Worm (Caenorhabditis elegans) whole organism, late embryonic: ENCODE results near the gene mdt-28.

Experiments used
- C08G9.2 ChIP-seq: sonication (generic microtip); optimal IDR thresholded peaks from 2 replicates; lab custom pipeline; 2016; ENCODE audit warnings: mild to moderate bottlenecking, missing genetic modification characterization, moderate library complexity, missing compliant biosample characterization
- F13H6.1 ChIP-seq: sonication (generic microtip); optimal IDR thresholded peaks from 2 replicates; lab custom pipeline; 2016; ENCODE audit warnings: missing genetic modification characterization, missing compliant biosample characterization
- K02D7.2 ChIP-seq: sonication (generic microtip); optimal IDR thresholded peaks from 2 replicates; lab custom pipeline; 2017; ENCODE audit warnings: mild to moderate bottlenecking, missing genetic modification characterization, missing compliant biosample characterization
- ahr-1 ChIP-seq: sonication (generic microtip); optimal IDR thresholded peaks from 2 replicates; lab custom pipeline; 2016; ENCODE audit warnings: missing genetic modification characterization, missing compliant biosample characterization
- ama-1 ChIP-seq: fragments of 150-350 bp; optimal IDR thresholded peaks from 2 replicates; lab custom pipeline; 2014
- ceh-14 ChIP-seq: sonication (generic microtip); optimal IDR thresholded peaks from 2 replicates; lab custom pipeline; 2016; ENCODE audit warnings: missing genotype, missing genetic modification characterization, missing compliant biosample characterization
- ceh-18 ChIP-seq: sonication (generic microtip); optimal IDR thresholded peaks from 2 replicates; lab custom pipeline; 2016; ENCODE audit warnings: missing genetic modification characterization, missing compliant biosample characterization
- ceh-22 ChIP-seq: sonication (generic microtip); optimal IDR thresholded peaks from 2 replicates; lab custom pipeline; 2017; ENCODE audit warnings: missing biosample characterization, missing genetic modification characterization
- ceh-31 ChIP-seq: sonication (generic microtip); optimal IDR thresholded peaks from 2 replicates; lab custom pipeline; 2016; ENCODE audit warnings: missing genetic modification characterization, missing compliant biosample characterization
- ceh-34 ChIP-seq: sonication (generic microtip); optimal IDR thresholded peaks from 2 replicates; lab custom pipeline; 2016; ENCODE audit warnings: mild to moderate bottlenecking, missing genetic modification characterization, missing compliant biosample characterization
- ceh-45 ChIP-seq: fragments of 200-800 bp; sonication (Bioruptor generic); IDR thresholded peaks from 2 replicates; pipeline ENCODE4 v1.3.6; 2022; ENCODE audit warnings: missing genetic modification reagents, missing genetic modification characterization, missing compliant biosample characterization
- ceh-9 ChIP-seq: sonication (generic microtip); optimal IDR thresholded peaks from 2 replicates; lab custom pipeline; 2016; ENCODE audit warnings: mild to moderate bottlenecking, missing genetic modification characterization, inconsistent platforms, missing compliant biosample characterization
- eyg-1 ChIP-seq: sonication (generic microtip); optimal IDR thresholded peaks from 2 replicates; lab custom pipeline; 2016; ENCODE audit warnings: missing genotype, missing genetic modification characterization, missing compliant biosample characterization
- gmeb-2 ChIP-seq: sonication (generic microtip); optimal IDR thresholded peaks from 2 replicates; lab custom pipeline; 2016; ENCODE audit warnings: missing genetic modification characterization, inconsistent platforms, missing compliant biosample characterization
- hlh-13 ChIP-seq: fragments of 200-800 bp; sonication (Bioruptor generic); optimal IDR thresholded peaks from 2 replicates; lab custom pipeline; 2018; ENCODE audit warnings: mild to moderate bottlenecking, missing genetic modification characterization, missing compliant biosample characterization
- hlh-15 ChIP-seq: sonication (generic microtip); optimal IDR thresholded peaks from 2 replicates; lab custom pipeline; 2016; ENCODE audit warnings: missing genetic modification characterization, missing compliant biosample characterization
- lim-6 ChIP-seq: sonication (generic microtip); optimal IDR thresholded peaks from 2 replicates; lab custom pipeline; 2016; ENCODE audit warnings: missing genetic modification characterization, missing compliant biosample characterization
- lin-11 ChIP-seq: fragments of 200-800 bp; sonication (Bioruptor generic); optimal IDR thresholded peaks from 2 replicates; lab custom pipeline; 2018; ENCODE audit warnings: mild to moderate bottlenecking, missing genetic modification characterization, missing compliant biosample characterization
- madf-2 ChIP-seq: sonication (generic microtip); optimal IDR thresholded peaks from 2 replicates; lab custom pipeline; 2017; ENCODE audit warnings: missing genetic modification characterization, missing compliant biosample characterization
- mec-3 ChIP-seq: sonication (generic microtip); optimal IDR thresholded peaks from 2 replicates; lab custom pipeline; 2016; ENCODE audit warnings: borderline replicate concordance, missing genetic modification characterization, missing compliant biosample characterization
- nfya-1 ChIP-seq: sonication (generic microtip); optimal IDR thresholded peaks from 2 replicates; lab custom pipeline; 2017; ENCODE audit warnings: missing genetic modification characterization, mild to moderate bottlenecking, missing compliant biosample characterization, antibody characterized with exemption, moderate library complexity
- nhr-11 ChIP-seq: fragments of 150-350 bp; optimal IDR thresholded peaks from 2 replicates; lab custom pipeline; 2014; ENCODE audit warnings: missing biosample characterization, missing genetic modification characterization
- nhr-232 ChIP-seq: sonication (generic microtip); optimal IDR thresholded peaks from 2 replicates; lab custom pipeline; 2016; ENCODE audit warnings: missing genetic modification characterization, missing compliant biosample characterization
- pag-3 ChIP-seq: sonication (generic microtip); optimal IDR thresholded peaks from 2 replicates; lab custom pipeline; 2016; ENCODE audit warnings: missing compliant biosample characterization, missing genetic modification characterization, borderline replicate concordance
- pat-9 ChIP-seq: fragments of 200-800 bp; sonication (Bioruptor generic); optimal IDR thresholded peaks from 2 replicates; lab custom pipeline; 2018; ENCODE audit warnings: mild to moderate bottlenecking, missing genetic modification characterization, moderate library complexity, missing compliant biosample characterization
- pha-2 ChIP-seq: sonication (generic microtip); optimal IDR thresholded peaks from 2 replicates; lab custom pipeline; 2017; ENCODE audit warnings: mild to moderate bottlenecking, missing genetic modification characterization, missing compliant biosample characterization
- ref-2 ChIP-seq: sonication (generic microtip); optimal IDR thresholded peaks from 2 replicates; lab custom pipeline; 2016; ENCODE audit warnings: missing genetic modification characterization, missing compliant biosample characterization
- sdc-2 ChIP-seq: sonication (generic microtip); optimal IDR thresholded peaks from 2 replicates; lab custom pipeline; 2016; ENCODE audit warnings: missing genotype, missing genetic modification characterization, missing compliant biosample characterization
- sox-2 ChIP-seq: fragments of 200-800 bp; sonication (Bioruptor generic); IDR thresholded peaks from 2 replicates; pipeline ENCODE4 v1.3.6; 2022; ENCODE audit warnings: missing genetic modification reagents, missing genetic modification characterization, missing compliant biosample characterization
- sox-4 ChIP-seq: sonication (generic microtip); optimal IDR thresholded peaks from 2 replicates; lab custom pipeline; 2017; ENCODE audit warnings: mild to moderate bottlenecking, missing genetic modification characterization, inconsistent platforms, missing compliant biosample characterization
- tbx-2 ChIP-seq: sonication (generic microtip); optimal IDR thresholded peaks from 2 replicates; lab custom pipeline; 2016; ENCODE audit warnings: missing genetic modification characterization, missing compliant biosample characterization
- tbx-7 ChIP-seq: sonication (generic microtip); optimal IDR thresholded peaks from 2 replicates; lab custom pipeline; 2016; ENCODE audit warnings: missing genotype, missing genetic modification characterization, missing compliant biosample characterization
- ttx-3 ChIP-seq: sonication (generic microtip); optimal IDR thresholded peaks from 2 replicates; lab custom pipeline; 2016; ENCODE audit warnings: missing genetic modification reagents, missing genetic modification characterization, missing compliant biosample characterization
- unc-3 ChIP-seq, 2 experiments: fragments of 200-800 bp in 1 of 2; sonication (Bioruptor generic) in 1 of 2; sonication (generic microtip) in 1 of 2; conservative IDR thresholded peaks in 1 of 2; optimal IDR thresholded peaks in 1 of 2; 2 replicates each; pipeline versions ENCODE4 v1.3.6 to Lab custom; 2016 to 2022; ENCODE audit warnings: missing compliant biosample characterization in 2 of 2, missing genetic modification characterization in 2 of 2, missing genetic modification reagents in 1 of 2
- unc-42 ChIP-seq: sonication (generic microtip); optimal IDR thresholded peaks from 2 replicates; lab custom pipeline; 2016; ENCODE audit warnings: missing genotype, missing genetic modification characterization, missing compliant biosample characterization
- unc-55 ChIP-seq: sonication (generic microtip); optimal IDR thresholded peaks from 2 replicates; lab custom pipeline; 2017; ENCODE audit warnings: missing biosample characterization, missing genetic modification reagents, missing genetic modification characterization
- unc-86 ChIP-seq: sonication (generic microtip); optimal IDR thresholded peaks from 2 replicates; lab custom pipeline; 2016; ENCODE audit warnings: missing genetic modification characterization, missing compliant biosample characterization

mdt-28 gene

DNA sequence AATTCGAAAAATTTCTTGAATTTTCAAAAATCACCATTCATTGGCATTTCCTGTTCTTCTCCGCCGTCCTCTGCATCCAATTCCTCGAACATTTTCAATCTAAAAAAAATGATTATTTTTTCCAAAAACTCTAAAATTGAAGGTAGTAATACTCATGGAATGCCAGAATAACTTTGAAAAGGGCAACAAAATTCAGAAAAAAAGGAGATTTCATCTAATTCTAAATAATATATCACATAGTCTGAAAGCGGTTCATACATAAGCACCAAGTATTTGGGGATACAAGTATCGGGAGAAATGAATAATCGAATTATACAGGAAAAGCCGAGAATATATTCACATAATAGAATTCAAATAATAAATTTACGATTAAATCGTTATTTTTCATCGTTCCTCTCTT lies at the start of gene mdt-28:
Gene mdt-28, minus strand, starts transcription at position 101 of the 400 bp plus-strand sequence.
- TF ChIP-seq unc-86 (no peak), mec-3 (tag; lab: Kevin White, UChicago) (no peak), nhr-11 (tag; lab: Kevin White, UChicago) (no peak), tbx-7 (no peak), sox-2 (GFP tag; lab: Robert Waterston, UW) (no peak)
- TF ChIP-seq, all 69 proteins: peak for 0

DNA sequence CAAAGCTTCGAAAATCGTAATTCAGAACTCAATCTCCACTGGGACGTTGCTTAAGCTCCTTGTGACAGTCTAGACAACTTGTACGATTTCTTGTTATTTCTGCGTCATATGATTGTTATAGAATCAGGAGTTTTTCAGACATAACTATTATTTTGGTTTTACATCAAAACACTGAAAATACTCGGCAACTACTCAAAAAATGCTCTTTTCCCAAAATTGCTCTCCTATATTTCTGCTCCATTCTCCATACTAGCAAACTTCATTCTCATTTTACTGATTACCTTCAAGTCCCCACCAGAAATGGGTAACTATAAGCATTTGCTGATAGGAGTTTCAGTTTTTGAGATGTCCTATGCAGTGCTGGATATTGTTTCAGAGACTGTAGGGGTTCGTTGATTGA lies 46.3 kb upstream of the mdt-28 start, which contains the start of gene C55A1.1:
Gene C55A1.1, plus strand, starts transcription at position 301 of the 400 bp plus-strand sequence.
- TF ChIP-seq nhr-11 (tag; lab: Kevin White, UChicago) (no peak), sox-4 (tag; lab: Kevin White, UChicago) (no peak), ama-1 (lab: Kevin White, UChicago) (no peak), sdc-2 (no peak), pha-2 (no peak), madf-2 (no peak), ceh-9 (tag; lab: Kevin White, UChicago) (no peak), ahr-1 (no peak), hlh-13 (no peak), K02D7.2 (tag; lab: Kevin White, UChicago) (no peak), C08G9.2 (tag; lab: Kevin White, UChicago) (no peak), hlh-15 (tag; lab: Kevin White, UChicago) (no peak), F13H6.1 (tag; lab: Kevin White, UChicago) (no peak)
- TF ChIP-seq, all 69 proteins: peak for 0

DNA sequence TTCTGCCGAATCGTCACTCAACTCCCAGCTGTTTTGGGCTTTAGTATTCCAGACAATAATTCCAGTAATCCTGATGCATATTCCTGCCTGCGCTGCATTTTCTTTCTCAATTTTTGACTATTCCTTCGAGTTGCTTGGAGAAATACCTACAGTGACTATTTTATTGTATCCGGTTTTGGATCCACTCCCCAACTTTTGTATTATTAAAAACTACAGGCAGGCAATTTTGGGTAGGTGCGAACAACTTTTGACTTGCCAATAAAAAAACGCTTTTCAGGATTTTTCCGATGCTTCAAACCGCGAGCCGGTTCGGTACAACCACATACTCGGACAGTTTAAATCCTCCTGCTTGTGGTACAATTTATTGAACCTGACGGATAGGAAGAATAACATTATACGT lies 39.3 kb upstream of the mdt-28 start:
- no peak for TF ChIP-seq pag-3 (tag; lab: Kevin White, UChicago)
- TF ChIP-seq ceh-45 (GFP tag; lab: Robert Waterston, UW): no peak
- no peak for TF ChIP-seq ceh-22 (tag; lab: Kevin White, UChicago)
- TF ChIP-seq pat-9 (tag; lab: Kevin White, UChicago): no peak
- TF ChIP-seq gmeb-2 (tag; lab: Kevin White, UChicago): no peak
- no peak for TF ChIP-seq mec-3 (tag; lab: Kevin White, UChicago)
- no peak for TF ChIP-seq hlh-13
- TF ChIP-seq K02D7.2 (tag; lab: Kevin White, UChicago): no peak
- TF ChIP-seq ttx-3 (tag; lab: Kevin White, UChicago): no peak
- TF ChIP-seq nhr-11 (tag; lab: Kevin White, UChicago): no peak
- TF ChIP-seq F13H6.1 (tag; lab: Kevin White, UChicago): no peak
- TF ChIP-seq nhr-232 (tag; lab: Kevin White, UChicago): no peak
- no peak for TF ChIP-seq lin-11
- no peak for TF ChIP-seq ahr-1
- TF ChIP-seq, all 69 proteins: peak for 0

DNA sequence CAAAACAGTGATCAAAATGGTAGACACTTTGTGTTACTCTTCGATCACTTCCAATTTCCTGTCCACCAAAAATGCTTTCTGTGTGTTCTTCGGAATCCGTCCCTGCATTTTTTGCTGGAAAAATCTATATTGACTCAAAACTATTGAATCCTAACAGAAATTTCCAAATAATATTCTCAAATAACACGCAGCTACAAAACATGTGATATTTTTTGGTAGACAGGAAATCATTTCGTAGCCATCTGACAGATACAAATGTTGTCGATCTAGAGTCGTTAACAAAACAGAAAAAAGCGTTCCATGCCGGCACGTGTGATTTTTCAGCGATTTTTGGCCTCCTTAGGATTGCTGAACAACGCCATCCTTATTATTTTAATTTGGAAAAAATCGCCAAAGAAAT lies 37.7 kb upstream of the mdt-28 start, which contains the start of gene str-263:
Gene str-263, plus strand, starts transcription at position 301 of the 400 bp plus-strand sequence.
- TF ChIP-seq madf-2: no peak
- TF ChIP-seq unc-55 (GFP tag; lab: Kevin White, UChicago): no peak

DNA sequence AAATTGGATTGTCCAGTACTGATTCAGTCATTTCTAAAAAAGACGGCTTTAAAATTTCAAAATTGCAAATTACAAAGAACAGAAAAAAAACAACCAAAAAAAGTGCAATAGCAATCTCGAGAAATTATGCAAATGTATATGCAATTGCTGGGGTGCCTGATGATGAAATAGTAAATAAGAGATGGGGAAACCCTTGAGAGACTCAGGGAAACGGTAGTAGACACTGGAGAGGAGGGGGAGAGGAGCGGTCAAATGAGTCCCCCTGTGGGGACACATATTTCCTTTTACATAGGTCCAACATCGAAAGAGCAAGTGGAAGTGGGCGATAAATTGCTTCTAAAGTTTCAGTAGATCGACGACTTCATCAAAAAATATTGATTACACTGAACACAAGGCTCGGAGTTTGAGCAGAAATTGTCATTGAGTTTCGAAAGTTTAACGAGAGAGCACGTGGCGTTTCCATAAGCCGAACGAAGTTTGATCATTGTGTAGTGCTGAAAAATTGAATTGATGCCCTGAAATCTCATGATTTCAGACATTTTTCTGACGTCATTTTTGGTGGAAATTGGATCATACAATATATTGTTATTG lies 35.2 kb upstream of the mdt-28 start, which contains the start of the genes fbxa-153 and str-12:
Gene fbxa-153, minus strand, starts transcription at position 35 of the 591 bp plus-strand sequence.
Gene str-12, plus strand, starts transcription at position 541 of the 591 bp plus-strand sequence.
- peak; percentile 11 for TF ChIP-seq lim-6 (tag; lab: Kevin White, UChicago)
- peak; percentile 24 for TF ChIP-seq nfya-1 (tag; lab: Kevin White, UChicago)
- TF ChIP-seq unc-3 (GFP tag; conservative IDR thresholded peaks at IDR 0.05; lab: Robert Waterston, UW): no peak
- no peak for TF ChIP-seq unc-3 (tag; optimal IDR thresholded peaks at IDR 0.05; lab: Kevin White, UChicago)
- peak; percentile 76 for TF ChIP-seq ceh-31 (tag; lab: Kevin White, UChicago)
- peak; percentile 73 for TF ChIP-seq ceh-34 (tag; lab: Kevin White, UChicago)
- TF ChIP-seq eyg-1 (tag; lab: Kevin White, UChicago): no peak
- TF ChIP-seq unc-42 (tag; lab: Kevin White, UChicago): peak; percentile 77
- TF ChIP-seq ref-2 (tag; lab: Kevin White, UChicago): peak; percentile 56
- TF ChIP-seq tbx-2 (tag; lab: Kevin White, UChicago): peak; percentile 51
- TF ChIP-seq unc-55 (GFP tag; lab: Kevin White, UChicago): peak; percentile 19
- TF ChIP-seq pha-2: peak; percentile 23
- no peak for TF ChIP-seq sox-4 (tag; lab: Kevin White, UChicago)
- no peak for TF ChIP-seq unc-86
- TF ChIP-seq ceh-18: peak; percentile 5
- TF ChIP-seq ceh-14: peak; percentile 74
- no peak for TF ChIP-seq ttx-3 (tag; lab: Kevin White, UChicago)
